Worm (Caenorhabditis elegans) whole organism, L4 larva: ENCODE data around the gene fipr-29.

Experiments used
- D1046.2 ChIP-seq: fragments of 200-800 bp; sonication (Bioruptor generic); IDR thresholded peaks from 2 replicates; pipeline ENCODE4 v1.3.6; 2022; ENCODE audit warnings: missing genetic modification characterization, missing compliant biosample characterization
- F49E8.2 ChIP-seq: sonication (generic microtip); optimal IDR thresholded peaks from 2 replicates; lab custom pipeline; 2016; ENCODE audit warnings: missing compliant biosample characterization, mild to moderate bottlenecking, missing genetic modification characterization, borderline replicate concordance
- R02D3.7 ChIP-seq: fragments of 150-350 bp; sonication (generic microtip); optimal IDR thresholded peaks from 3 replicates; lab custom pipeline; 2014; ENCODE audit warnings: missing biosample characterization, missing genetic modification characterization
- T20F7.1 ChIP-seq: fragments of 200-800 bp; sonication (Bioruptor generic); optimal IDR thresholded peaks from 2 replicates; lab custom pipeline; 2018; ENCODE audit warnings: mild to moderate bottlenecking, missing genetic modification characterization, missing compliant biosample characterization
- attf-4 ChIP-seq: sonication (generic microtip); optimal IDR thresholded peaks from 3 replicates; lab custom pipeline; 2017; ENCODE audit warnings: missing biosample characterization, missing genetic modification characterization
- ceh-44 ChIP-seq: fragments of 200-800 bp; sonication (Bioruptor generic); IDR thresholded peaks from 2 replicates; pipeline ENCODE4 v1.3.6; 2022; ENCODE audit warnings: missing genetic modification reagents, missing genetic modification characterization, missing compliant biosample characterization
- daf-12 ChIP-seq: fragments of 150-350 bp; optimal IDR thresholded peaks from 2 replicates; lab custom pipeline; 2014; ENCODE audit warnings: missing biosample characterization, missing genetic modification reagents, missing genetic modification characterization
- daf-19 ChIP-seq: fragments of 200-800 bp; sonication (Bioruptor generic); conservative IDR thresholded peaks from 2 replicates; pipeline ENCODE4 v1.3.6; 2022; ENCODE audit warnings: missing genetic modification characterization, missing compliant biosample characterization
- dmd-6 ChIP-seq: fragments of 200-800 bp; sonication (Bioruptor generic); IDR thresholded peaks from 2 replicates; pipeline ENCODE4 v1.3.6; 2022; ENCODE audit warnings: missing genetic modification reagents, missing genetic modification characterization, missing compliant biosample characterization
- dmd-9 ChIP-seq: fragments of 200-800 bp; sonication (Bioruptor generic); IDR thresholded peaks from 2 replicates; pipeline ENCODE4 v1.3.6; 2022; ENCODE audit warnings: missing genetic modification reagents, missing genetic modification characterization, missing compliant biosample characterization
- egl-27 ChIP-seq: sonication (generic microtip); optimal IDR thresholded peaks from 3 replicates; lab custom pipeline; 2017; ENCODE audit warnings: missing biosample characterization, missing genetic modification reagents, missing genetic modification characterization
- gei-8 ChIP-seq: fragments of 200-800 bp; sonication (Bioruptor generic); optimal IDR thresholded peaks from 2 replicates; lab custom pipeline; 2018; ENCODE audit warnings: mild to moderate bottlenecking, missing genetic modification characterization, missing compliant biosample characterization
- hlh-11 ChIP-seq: fragments of 200-800 bp; sonication (Bioruptor generic); optimal IDR thresholded peaks from 2 replicates; lab custom pipeline; 2018; ENCODE audit warnings: mild to moderate bottlenecking, missing genetic modification characterization, missing compliant biosample characterization
- lin-38 ChIP-seq: fragments of 200-800 bp; sonication (Bioruptor generic); IDR thresholded peaks from 2 replicates; pipeline ENCODE4 v1.3.6; 2022; ENCODE audit warnings: missing genetic modification reagents, missing genetic modification characterization, missing compliant biosample characterization
- mdl-1 ChIP-seq, 2 experiments: fragments of 150-350 bp in 1 of 2; sonication (generic microtip) in 1 of 2; optimal IDR thresholded peaks; 2 replicates each; lab custom pipeline; 2014 to 2017; ENCODE audit warnings: missing biosample characterization in 2 of 2, missing genetic modification characterization in 2 of 2
- nhr-102 ChIP-seq: sonication (generic microtip); optimal IDR thresholded peaks from 2 replicates; lab custom pipeline; 2016; ENCODE audit warnings: mild to moderate bottlenecking, missing genetic modification characterization, moderate library complexity, missing compliant biosample characterization
- nhr-28 ChIP-seq: fragments of 150-350 bp; optimal IDR thresholded peaks from 2 replicates; lab custom pipeline; 2014; ENCODE audit warnings: missing biosample characterization, missing genetic modification characterization
- nhr-6 ChIP-seq: fragments of 150-350 bp; optimal IDR thresholded peaks from 2 replicates; lab custom pipeline; 2014; ENCODE audit warnings: missing biosample characterization, missing genetic modification characterization
- php-3 ChIP-seq: fragments of 200-800 bp; sonication (Bioruptor generic); IDR thresholded peaks from 2 replicates; pipeline ENCODE4 v1.3.6; 2022; ENCODE audit warnings: missing genetic modification reagents, missing genetic modification characterization, missing compliant biosample characterization
- snpc-1.2 ChIP-seq: fragments of 200-800 bp; sonication (Bioruptor generic); IDR thresholded peaks from 2 replicates; pipeline ENCODE4 v1.3.6; 2022; ENCODE audit warnings: missing genetic modification reagents, missing genetic modification characterization, missing compliant biosample characterization
- snpc-4 ChIP-seq: fragments of 150-350 bp; optimal IDR thresholded peaks from 2 replicates; lab custom pipeline; 2014; ENCODE audit warnings: missing biosample characterization, missing genetic modification characterization
- unc-62 ChIP-seq, 3 experiments: fragments of 150-350 bp in 1 of 3; sonication (generic microtip); optimal IDR thresholded peaks in 2 of 3; peaks in 1 of 3; 1 replicate in 1 of 3; 2 replicates in 2 of 3; lab custom pipeline; 2014 to 2017; ENCODE audit warnings: missing biosample characterization in 3 of 3, missing genetic modification characterization in 3 of 3, missing genetic modification reagents in 3 of 3, missing genotype in 1 of 3
- vab-7 ChIP-seq: fragments of 200-800 bp; sonication (Bioruptor generic); IDR thresholded peaks from 2 replicates; pipeline ENCODE4 v1.3.6; 2022; ENCODE audit warnings: missing genetic modification reagents, missing genetic modification characterization, missing compliant biosample characterization
- zip-2 ChIP-seq: fragments of 150-350 bp; optimal IDR thresholded peaks from 2 replicates; lab custom pipeline; 2014; ENCODE audit warnings: missing biosample characterization, missing genetic modification characterization
- ztf-7 ChIP-seq: fragments of 150-350 bp; optimal IDR thresholded peaks from 2 replicates; lab custom pipeline; 2014; ENCODE audit warnings: missing biosample characterization, missing genetic modification characterization

Gene fipr-29

DNA sequence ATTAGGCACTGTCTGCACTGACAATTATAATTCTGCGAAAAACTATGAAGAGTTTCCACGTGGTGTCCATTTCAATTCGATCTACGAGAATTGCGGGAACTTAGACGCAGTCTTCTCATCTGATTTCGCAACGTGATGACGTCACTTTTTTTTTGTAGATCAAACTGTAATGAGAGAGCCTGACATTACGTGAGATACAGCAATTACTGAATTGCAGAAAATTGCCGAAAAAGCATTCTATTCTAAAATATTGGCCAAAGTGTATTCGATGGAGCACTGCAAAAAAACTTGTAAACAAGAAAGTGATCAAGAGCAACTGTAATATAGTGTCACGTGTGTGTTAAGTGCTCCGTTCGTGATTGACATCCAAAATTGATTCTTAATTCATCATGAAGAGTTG, 33.5 kb downstream of the fipr-29 start:
- TF ChIP-seq snpc-4 (tag; lab: Kevin White, UChicago) (no peak), attf-4 (no peak), gei-8 (GFP tag; lab: Kevin White, UChicago) (no peak), mdl-1 (tag; optimal IDR thresholded peaks at IDR 0.05; lab: Kevin White, UChicago) (no peak)

DNA sequence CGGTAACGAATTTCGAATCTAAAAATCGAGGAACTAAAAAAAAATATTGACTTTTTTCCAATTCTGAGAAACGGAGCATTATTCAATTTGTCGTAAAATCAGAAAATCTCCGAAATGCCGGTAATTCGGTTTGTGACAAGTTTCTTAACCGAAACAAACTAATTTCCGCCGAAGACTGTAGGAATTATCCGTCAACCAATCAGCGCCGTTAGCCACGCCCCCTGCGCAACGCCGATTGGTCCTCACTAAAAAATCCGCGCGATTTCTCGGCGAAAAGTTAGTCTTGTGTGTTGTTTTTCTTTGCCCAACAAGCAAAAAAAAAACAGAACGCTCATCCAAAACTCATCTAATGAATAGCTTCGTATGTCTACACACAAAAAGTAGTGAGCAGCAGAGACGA, 40.1 kb downstream of the fipr-29 start:
- TF ChIP-seq unc-62 (GFP tag; optimal IDR thresholded peaks at IDR 0.05 in 1 of 2; lab: Kevin White, UChicago) (peak in 1 of 2 experiments; percentile 0), unc-62 (tag; optimal IDR thresholded peaks at IDR 0.05; lab: Kevin White, UChicago) (no peak), D1046.2 (GFP tag; lab: Robert Waterston, UW) (no peak)

DNA sequence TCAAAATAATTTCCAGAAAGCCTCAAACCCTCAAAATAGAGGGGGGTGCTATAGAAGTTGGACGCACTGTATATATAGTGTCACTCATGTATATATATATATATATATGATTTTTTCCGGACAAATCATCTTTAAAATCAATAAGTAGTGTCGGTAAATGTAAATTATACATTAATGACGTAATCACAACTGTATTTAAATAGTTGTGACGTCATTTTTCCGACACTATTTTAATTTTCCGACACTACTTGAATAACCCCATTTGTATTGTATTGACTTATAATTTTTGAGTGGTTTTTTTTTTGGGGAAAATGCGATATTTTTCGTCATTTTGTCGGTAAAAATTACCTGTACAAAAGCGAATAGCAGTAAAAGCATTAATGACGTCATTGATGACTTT, 41.3 kb downstream of the fipr-29 start:
- no peak for TF ChIP-seq vab-7 (GFP tag; lab: Robert Waterston, UW)
- TF ChIP-seq R02D3.7: no peak
- TF ChIP-seq nhr-28: no peak
- TF ChIP-seq daf-12 (tag; lab: Kevin White, UChicago): no peak
- TF ChIP-seq snpc-1.2: no peak
- no peak for TF ChIP-seq ztf-7
- TF ChIP-seq nhr-102 (tag; lab: Kevin White, UChicago): no peak
- TF ChIP-seq zip-2 (tag; lab: Kevin White, UChicago): no peak
- no peak for TF ChIP-seq hlh-11 (tag; lab: Kevin White, UChicago)
- no peak for TF ChIP-seq php-3 (GFP tag; lab: Robert Waterston, UW)
- no peak for TF ChIP-seq dmd-6 (GFP tag; lab: Robert Waterston, UW)
- no peak for TF ChIP-seq daf-19
- TF ChIP-seq egl-27 (tag; lab: Kevin White, UChicago): no peak
- TF ChIP-seq lin-38 (GFP tag; lab: Robert Waterston, UW): no peak
- TF ChIP-seq F49E8.2 (tag; lab: Kevin White, UChicago): no peak
- no peak for TF ChIP-seq T20F7.1 (GFP tag; lab: Kevin White, UChicago)
- no peak for TF ChIP-seq nhr-6 (tag; lab: Kevin White, UChicago)

DNA sequence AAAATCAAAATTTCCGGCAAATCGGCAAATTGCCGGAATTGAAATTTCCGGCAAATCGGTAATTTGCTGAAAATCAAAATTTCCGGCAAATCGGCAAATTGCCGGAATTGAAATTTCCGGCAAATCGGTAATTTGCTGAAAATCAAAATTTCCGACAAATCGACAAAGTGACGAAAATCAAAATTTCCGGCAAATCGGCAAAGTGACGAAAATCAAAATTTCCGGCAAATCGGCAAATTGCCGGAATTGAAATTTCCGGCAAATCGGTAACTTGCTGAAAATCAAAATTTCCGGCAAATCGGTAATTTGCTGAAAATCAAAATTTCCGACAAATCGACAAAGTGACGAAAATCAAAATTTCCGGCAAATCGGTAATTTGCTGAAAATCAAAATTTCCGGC, 48.5 kb downstream of the fipr-29 start:
- TF ChIP-seq D1046.2 (GFP tag; lab: Robert Waterston, UW) (peak; percentile 60; the same call in 1 of the 2 replicates), ceh-44 (GFP tag; lab: Robert Waterston, UW) (0 out of 2 replicates have a peak, but pooled peaks have one; percentile 15), dmd-9 (GFP tag; lab: Robert Waterston, UW) (peak; percentile 64; the same call in 1 of the 2 replicates)
- TF ChIP-seq, all 104 proteins: peak for 3; not testable (repeated sequence) for 101
